Fruit fly (Drosophila melanogaster) whole organism, wandering third instar larva: ENCODE results near the gene RpL4.
"Not testable (repeated sequence)": the region's sequence is repeated elsewhere in the genome, so short reads cannot be mapped to it uniquely, and the experiment has no call there.

Source experiments
- CG32264 ChIP-seq: fragments of 200-800 bp; sonication (Bioruptor generic); optimal IDR thresholded peaks from 2 replicates; lab custom pipeline; 2016; ENCODE audit warnings: missing biosample characterization, missing genetic modification characterization
- CG9705 ChIP-seq: fragments of 200-800 bp; sonication (Bioruptor generic); optimal IDR thresholded peaks from 2 replicates; lab custom pipeline; 2018; ENCODE audit warnings: missing biosample characterization, mild to moderate bottlenecking, missing genetic modification characterization
- CrebA ChIP-seq: fragments of 200-800 bp; sonication (Bioruptor generic); optimal IDR thresholded peaks from 2 replicates; lab custom pipeline; 2016; ENCODE audit warnings: missing biosample characterization, mild to moderate bottlenecking, missing genetic modification characterization, borderline replicate concordance
- Dif ChIP-seq: fragments of 200-275, 200-300 bp; sonication (Bioruptor generic); optimal IDR thresholded peaks from 2 replicates; lab custom pipeline; 2018; ENCODE audit warnings: missing biosample characterization, missing genetic modification characterization; ENCODE audit not compliant: partially characterized antibody
- HLH106 ChIP-seq: fragments of 200-800 bp; optimal IDR thresholded peaks from 3 replicates; lab custom pipeline; 2019; ENCODE audit warnings: missing biosample characterization, mild to moderate bottlenecking, missing genetic modification characterization, moderate library complexity
- Hnf4 ChIP-seq: fragments of 200-800 bp; sonication (Bioruptor generic); optimal IDR thresholded peaks from 2 replicates; lab custom pipeline; 2016; ENCODE audit warnings: missing biosample characterization, mild to moderate bottlenecking, missing genetic modification characterization
- Hr78 ChIP-seq: fragments of >200 bp; optimal IDR thresholded peaks from 2 replicates; lab custom pipeline; 2017; ENCODE audit warnings: missing biosample characterization, missing genetic modification characterization
- Hr83 ChIP-seq: fragments of 200-300 bp; sonication (Bioruptor generic); optimal IDR thresholded peaks from 2 replicates; lab custom pipeline; 2016; ENCODE audit warnings: missing biosample characterization, mild to moderate bottlenecking, missing genetic modification characterization, moderate library complexity; ENCODE audit not compliant: poor library complexity, severe bottlenecking
- Jra ChIP-seq: sonication (Bioruptor generic); optimal IDR thresholded peaks from 2 replicates; lab custom pipeline; 2016; ENCODE audit warnings: missing biosample characterization, missing genetic modification characterization
- Myc ChIP-seq: fragments of >200 bp; optimal IDR thresholded peaks from 2 replicates; lab custom pipeline; 2017
- OdsH ChIP-seq: fragments of 200-800 bp; sonication (Bioruptor generic); optimal IDR thresholded peaks from 2 replicates; lab custom pipeline; 2016; ENCODE audit warnings: missing biosample characterization, mild to moderate bottlenecking, missing genetic modification characterization
- Rel ChIP-seq, 2 experiments: fragments of 200-800 bp; sonication (Bioruptor generic) in 1 of 2; optimal IDR thresholded peaks; 2 replicates in 1 of 2; 3 replicates in 1 of 2; lab custom pipeline; 2016 to 2019; ENCODE audit warnings: mild to moderate bottlenecking in 2 of 2, missing biosample characterization in 2 of 2, missing genetic modification characterization in 2 of 2, moderate library complexity in 1 of 2
- Sp1 ChIP-seq: fragments of 200-800 bp; sonication (Bioruptor generic); optimal IDR thresholded peaks from 3 replicates; lab custom pipeline; 2019; ENCODE audit warnings: missing biosample characterization, mild to moderate bottlenecking, missing genetic modification characterization, moderate library complexity
- br ChIP-seq: fragments of 200-800 bp; sonication (Bioruptor generic); optimal IDR thresholded peaks from 2 replicates; lab custom pipeline; 2016; ENCODE audit warnings: missing biosample characterization, missing genetic modification characterization
- dl ChIP-seq, 2 experiments: fragments of 175-275, 200-275 bp in 1 of 2; fragments of 200-275 bp in 1 of 2; sonication (Bioruptor generic); optimal IDR thresholded peaks; lab custom pipeline; 2018; ENCODE audit warnings: mild to moderate bottlenecking in 2 of 2, missing biosample characterization in 2 of 2, missing genetic modification characterization in 2 of 2, moderate library complexity in 2 of 2; ENCODE audit not compliant: partially characterized antibody in 2 of 2, insufficient read depth in 1 of 2
- dmrt93B ChIP-seq: fragments of 200-800 bp; sonication (Bioruptor generic); optimal IDR thresholded peaks from 2 replicates; lab custom pipeline; 2018; ENCODE audit warnings: missing biosample characterization, mild to moderate bottlenecking, missing genetic modification characterization
- dsf ChIP-seq: sonication (Bioruptor generic); optimal IDR thresholded peaks from 2 replicates; lab custom pipeline; 2016; ENCODE audit warnings: missing biosample characterization, missing genetic modification characterization, borderline replicate concordance
- ey ChIP-seq: fragments of 200-800 bp; sonication (Bioruptor generic); optimal IDR thresholded peaks from 2 replicates; lab custom pipeline; 2016; ENCODE audit warnings: missing biosample characterization, missing genetic modification characterization
- foxo ChIP-seq, 2 experiments: fragments of 200-800 bp; sonication (Bioruptor generic); optimal IDR thresholded peaks; 2 replicates in 1 of 2; 3 replicates in 1 of 2; lab custom pipeline; 2016 to 2017; ENCODE audit warnings: missing biosample characterization in 2 of 2, missing genetic modification characterization in 2 of 2
- h ChIP-seq: fragments of 200-800 bp; sonication (Bioruptor generic); optimal IDR thresholded peaks from 3 replicates; lab custom pipeline; 2016; ENCODE audit warnings: missing biosample characterization, mild to moderate bottlenecking, missing genetic modification characterization
- pan ChIP-seq: fragments of >200 bp; optimal IDR thresholded peaks from 2 replicates; lab custom pipeline; 2017
- psq ChIP-seq: fragments of 200-800 bp; sonication (Bioruptor generic); optimal IDR thresholded peaks from 3 replicates; lab custom pipeline; 2017; ENCODE audit warnings: missing biosample characterization, mild to moderate bottlenecking, missing genetic modification characterization, moderate library complexity
- sv ChIP-seq: fragments of 200-800 bp; sonication (Bioruptor generic); optimal IDR thresholded peaks from 3 replicates; lab custom pipeline; 2016; ENCODE audit warnings: missing biosample characterization, missing genetic modification characterization
- usp ChIP-seq: fragments of >200 bp; optimal IDR thresholded peaks from 2 replicates; lab custom pipeline; 2017; ENCODE audit warnings: missing biosample characterization, missing genetic modification characterization
- woc ChIP-seq: sonication (Bioruptor generic); optimal IDR thresholded peaks from 2 replicates; lab custom pipeline; 2016; ENCODE audit warnings: missing biosample characterization, mild to moderate bottlenecking, missing genetic modification characterization

Gene RpL4

dm6 chr3R:27947682-27948245 lies 25.1 kb downstream of the RpL4 start, which contains the start of gene mfrn:
mfrn (minus strand) TSS chr3R:27948021.
- TF ChIP-seq Myc (lab: Kevin White, UChicago) (peak; percentile 22), foxo (GFP tag; optimal IDR thresholded peaks at IDR 0.05; lab: Kevin White, UChicago) (no peak), Rel (GFP tag; optimal IDR thresholded peaks at IDR 0.05; lab: Kevin White, UChicago) (no peak), Rel (tag; optimal IDR thresholded peaks at IDR 0.05; lab: Kevin White, UChicago) (peak; percentile 7), Sp1 (no peak)

dm6 chr3R:27948421-27948906 lies 25.8 kb downstream of the RpL4 start, which contains the start of gene Gp93:
Gp93 (plus strand) TSS chr3R:27948711.
- TF ChIP-seq Dif (GFP tag; lab: Kevin White, UChicago) (peak; percentile 38), Myc (lab: Kevin White, UChicago) (no peak), sv (GFP tag; lab: Kevin White, UChicago) (no peak), Sp1 (peak; percentile 69), OdsH (peak; percentile 39), psq (peak; percentile 27), CG9705 (GFP tag; lab: Kevin White, UChicago) (peak; percentile 45), Rel (GFP tag; optimal IDR thresholded peaks at IDR 0.05; lab: Kevin White, UChicago) (no peak), Rel (tag; optimal IDR thresholded peaks at IDR 0.05; lab: Kevin White, UChicago) (peak; percentile 34), ey (GFP tag; lab: Kevin White, UChicago) (peak; percentile 44), Hr83 (GFP tag; lab: Kevin White, UChicago) (peak; percentile 41), HLH106 (tag; lab: Kevin White, UChicago) (peak; percentile 74)
- TF ChIP-seq, all 38 proteins: peak for 9

DNA sequence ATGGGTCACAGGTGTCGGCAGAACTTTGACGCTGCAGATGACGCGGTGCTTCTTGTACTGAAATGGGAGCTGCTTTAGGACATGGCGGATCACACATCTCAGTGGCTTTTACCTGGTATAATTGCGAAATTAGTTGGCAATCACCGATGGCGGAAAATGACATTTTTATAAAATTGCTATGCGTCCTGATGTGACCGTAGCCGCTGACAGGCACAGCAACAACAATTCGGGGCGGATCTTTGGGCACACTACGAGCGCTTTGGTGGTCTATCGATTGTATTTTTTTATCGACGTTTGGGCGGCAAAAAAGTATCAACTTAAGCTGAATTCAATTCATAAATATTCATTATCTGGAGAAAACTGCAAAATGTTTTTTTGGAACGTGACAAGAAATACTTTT lies 31.3 kb downstream of the RpL4 start, which contains the start of gene CG4951:
CG4951 (minus strand) TSS at position 223 of the 400 bp plus-strand sequence.
- TF ChIP-seq dl (GFP tag; optimal IDR thresholded peaks at IDR 0.05; lab: Kevin White, UChicago; ENCODE audit: insufficient read depth in 1 of 2, partially characterized antibody in 2 of 2), result no peak
- no peak for TF ChIP-seq dmrt93B (GFP tag; lab: Kevin White, UChicago)
- TF ChIP-seq h (GFP tag; lab: Kevin White, UChicago), result no peak
- TF ChIP-seq foxo (GFP tag; optimal IDR thresholded peaks at IDR 0.05; lab: Kevin White, UChicago), result no peak
- TF ChIP-seq Jra (GFP tag; lab: Kevin White, UChicago), result no peak
- no peak for TF ChIP-seq ey (GFP tag; lab: Kevin White, UChicago)
- no peak for TF ChIP-seq woc (GFP tag; lab: Kevin White, UChicago)
- no peak for TF ChIP-seq usp
- TF ChIP-seq br (GFP tag; lab: Kevin White, UChicago), result no peak
- TF ChIP-seq CG32264, result no peak
- no peak for TF ChIP-seq OdsH
- TF ChIP-seq HLH106 (tag; lab: Kevin White, UChicago), result no peak
- no peak for TF ChIP-seq CrebA

- TF ChIP-seq Myc (lab: Kevin White, UChicago) (no peak), HLH106 (tag; lab: Kevin White, UChicago) (peak; percentile 10), Hnf4 (GFP tag; lab: Kevin White, UChicago) (no peak), Rel (GFP tag; optimal IDR thresholded peaks at IDR 0.05; lab: Kevin White, UChicago) (no peak), Rel (tag; optimal IDR thresholded peaks at IDR 0.05; lab: Kevin White, UChicago) (peak; percentile 82)
Measured at dm6 chr3R:27954533-27954932, 31.9 kb downstream of the RpL4 start, which contains the start of gene Nep7. Nep7 (plus strand) TSS chr3R:27954917.

- no peak for TF ChIP-seq HLH106 (tag; lab: Kevin White, UChicago)
- no peak for TF ChIP-seq pan (lab: Kevin White, UChicago)
- TF ChIP-seq woc (GFP tag; lab: Kevin White, UChicago), result no peak
- TF ChIP-seq, all 38 proteins: peak for 0
Measured at dm6 chr3R:27957967-27958366, 35.3 kb downstream of the RpL4 start.

dm6 chr3R:27959145-27959544 lies 36.5 kb downstream of the RpL4 start, which contains the start of the genes CG42487 and CG4884:
CG42487 (minus strand) TSS chr3R:27959245.
CG4884 (minus strand) TSS chr3R:27959245.
- not testable (repeated sequence) for TF ChIP-seq Hr78 (GFP tag; lab: Kevin White, UChicago); usp; dsf (GFP tag; lab: Kevin White, UChicago)
- TF ChIP-seq, all 38 proteins: peak for 0; not testable (repeated sequence) for 38
